Fruit fly (Drosophila melanogaster): ENCODE results near the gene PGRP-SA.
A peak's percentile ranks its signal among the peaks of the same experiment; 100 is the strongest.

Gene PGRP-SA

dm6 chrX:11550078-11550477, 11.4 kb upstream of the PGRP-SA start (continued):
- no peak for TF ChIP-seq B-H1 (GFP tag; IDR thresholded peaks at IDR 0.05)
- no peak for TF ChIP-seq Asciz (GFP tag; optimal IDR thresholded peaks at IDR 0.05)
- TF ChIP-seq CG18764 (GFP tag; optimal IDR thresholded peaks at IDR 0.05) = no peak
- no peak for TF ChIP-seq ERR (GFP tag; optimal IDR thresholded peaks at IDR 0.05)
- TF ChIP-seq tio (GFP tag; optimal IDR thresholded peaks at IDR 0.05) = no peak
- no peak for TF ChIP-seq CG17186 (GFP tag; optimal IDR thresholded peaks at IDR 0.05)
- no peak for TF ChIP-seq CG7963 (GFP tag; IDR thresholded peaks at IDR 0.05; ENCODE audit: partially characterized antibody)
- TF ChIP-seq Antp (GFP tag; optimal IDR thresholded peaks at IDR 0.05) = no peak
- no peak for TF ChIP-seq nmo (GFP tag; optimal IDR thresholded peaks at IDR 0.05)
- no peak for TF ChIP-seq CG1792 (GFP tag; optimal IDR thresholded peaks at IDR 0.05)
- peak; percentile 23; the same call in 1 of the 2 replicates for TF ChIP-seq Xrp1 (GFP tag; IDR thresholded peaks at IDR 0.05)
- peak; percentile 25 for TF ChIP-seq Fer1 (GFP tag; optimal IDR thresholded peaks at IDR 0.05)
- peak; percentile 26 for TF ChIP-seq Sox102F (GFP tag; optimal IDR thresholded peaks at IDR 0.05)
- no peak for TF ChIP-seq Atf-2 (GFP tag; optimal IDR thresholded peaks at IDR 0.05)
- TF ChIP-seq Dek (tag; optimal IDR thresholded peaks at IDR 0.05) = no peak
- TF ChIP-seq Sox100B (GFP tag; optimal IDR thresholded peaks at IDR 0.05) = no peak
- TF ChIP-seq stwl (tag; optimal IDR thresholded peaks at IDR 0.05) = no peak
- TF ChIP-seq gem (tag; optimal IDR thresholded peaks at IDR 0.05) = peak; percentile 52
- no peak for TF ChIP-seq emc (GFP tag; optimal IDR thresholded peaks at IDR 0.05)
- TF ChIP-seq slp2 (GFP tag; optimal IDR thresholded peaks at IDR 0.05) = no peak
- TF ChIP-seq kah (GFP tag; optimal IDR thresholded peaks at IDR 0.05) = no peak
- TF ChIP-seq CG1603 (tag; optimal IDR thresholded peaks at IDR 0.05) = peak; percentile 23
- no peak for TF ChIP-seq CG6765 (GFP tag; optimal IDR thresholded peaks at IDR 0.05)
- TF ChIP-seq Med (GFP tag) = peak; percentile 71
- no peak for TF ChIP-seq Gug (GFP tag; IDR thresholded peaks at IDR 0.05)
- TF ChIP-seq ap (GFP tag; IDR thresholded peaks at IDR 0.05) = no peak
- no peak for TF ChIP-seq wek (GFP tag; optimal IDR thresholded peaks at IDR 0.05)
- no peak for TF ChIP-seq nerfin-1 (tag; optimal IDR thresholded peaks at IDR 0.05)
- TF ChIP-seq esg (GFP tag; conservative IDR thresholded peaks at IDR 0.05) = no peak
- TF ChIP-seq CG17328 (GFP tag; IDR thresholded peaks at IDR 0.05) = no peak
- TF ChIP-seq CG1602 (GFP tag; optimal IDR thresholded peaks at IDR 0.05) = no peak
- no peak for TF ChIP-seq CG31224 (GFP tag; IDR thresholded peaks at IDR 0.05)
- no peak for TF ChIP-seq ssp (GFP tag; IDR thresholded peaks at IDR 0.05)
- TF ChIP-seq Dbx (GFP tag; IDR thresholded peaks at IDR 0.05) = no peak
- TF ChIP-seq NfI (GFP tag; optimal IDR thresholded peaks at IDR 0.05) = peak; percentile 22
- no peak for TF ChIP-seq CG10654 (GFP tag; optimal IDR thresholded peaks at IDR 0.05)
- no peak for TF ChIP-seq CG31388 (GFP tag; optimal IDR thresholded peaks at IDR 0.05)
- no peak for TF ChIP-seq CG3847 (GFP tag; IDR thresholded peaks at IDR 0.05)
- no peak for TF ChIP-seq peb (GFP tag; IDR thresholded peaks at IDR 0.05)
- TF ChIP-seq CG14441 (GFP tag; IDR thresholded peaks at IDR 0.05) = peak; percentile 34; the same call in 1 of the 2 replicates
- peak; percentile 38 for TF ChIP-seq Fer3 (tag; optimal IDR thresholded peaks at IDR 0.05)
- TF ChIP-seq wdn (GFP tag; IDR thresholded peaks at IDR 0.05) = 0 out of 2 replicates have a peak, but pooled peaks have one; percentile 8
- TF ChIP-seq oc (tag; optimal IDR thresholded peaks at IDR 0.05) = no peak
- TF ChIP-seq CG17385 (GFP tag; optimal IDR thresholded peaks at IDR 0.05) = peak; percentile 5
- TF ChIP-seq pb (GFP tag; optimal IDR thresholded peaks at IDR 0.05) = no peak
- TF ChIP-seq salm (tag; optimal IDR thresholded peaks at IDR 0.05) = no peak
- TF ChIP-seq tup (GFP tag; optimal IDR thresholded peaks at IDR 0.05) = no peak
- no peak for TF ChIP-seq trem (tag; optimal IDR thresholded peaks at IDR 0.05)
- 0 out of 2 replicates have a peak, but pooled peaks have one; percentile 34 for TF ChIP-seq Ptx1 (GFP tag; IDR thresholded peaks at IDR 0.05)
- no peak for TF ChIP-seq Lhr (GFP tag; optimal IDR thresholded peaks at IDR 0.05)
- no peak for TF ChIP-seq crc (GFP tag; optimal IDR thresholded peaks at IDR 0.05)
- TF ChIP-seq Meics (GFP tag; optimal IDR thresholded peaks at IDR 0.05) = peak; percentile 40
